Fruit fly (Drosophila melanogaster) whole organism, embryonic: Measurements from ENCODE around the gene CG10194.
A peak's percentile ranks its signal among the peaks of the same experiment; 100 is the strongest.

ENCODE experiments used
- Ada2b ChIP-seq: fragments of 200-800 bp; sonication (Bioruptor generic); IDR thresholded peaks from 2 replicates; pipeline ENCODE4 v1.3.6; 2022; ENCODE audit warnings: missing biosample characterization, missing genetic modification characterization
- Atf-2 ChIP-seq: fragments of 200-800 bp; sonication (Bioruptor generic); optimal IDR thresholded peaks from 2 replicates; lab custom pipeline; 2016; ENCODE audit warnings: missing biosample characterization, missing genetic modification characterization
- Blimp-1 ChIP-seq: fragments of 200-800 bp; sonication (Bioruptor generic); optimal IDR thresholded peaks from 3 replicates; lab custom pipeline; 2018; ENCODE audit warnings: missing biosample characterization, missing genetic modification characterization, mild to moderate bottlenecking, moderate library complexity, missing genetic modification reagents
- CG11456 ChIP-seq: fragments of 200-800 bp; sonication (Bioruptor generic); IDR thresholded peaks from 3 replicates; pipeline ENCODE4 v1.3.6; 2022; ENCODE audit warnings: missing biosample characterization, missing genetic modification characterization
- CG12299 ChIP-seq: fragments of 200-800 bp; sonication (Bioruptor generic); optimal IDR thresholded peaks from 2 replicates; lab custom pipeline; 2018; ENCODE audit warnings: missing biosample characterization, mild to moderate bottlenecking, missing genetic modification characterization
- CG12391 ChIP-seq: fragments of 200-800 bp; sonication (Bioruptor generic); optimal IDR thresholded peaks from 3 replicates; lab custom pipeline; 2018; ENCODE audit warnings: missing biosample characterization, mild to moderate bottlenecking, missing genetic modification characterization, moderate library complexity
- CG13624 ChIP-seq: fragments of 200-800 bp; sonication (Bioruptor generic); optimal IDR thresholded peaks from 2 replicates; lab custom pipeline; 2016; ENCODE audit warnings: missing biosample characterization, missing genetic modification characterization
- CG15514 ChIP-seq: fragments of 200-800 bp; sonication (Bioruptor generic); optimal IDR thresholded peaks from 3 replicates; lab custom pipeline; 2017; ENCODE audit warnings: missing biosample characterization, missing genetic modification characterization, mild to moderate bottlenecking, moderate library complexity, missing genetic modification reagents
- CG17829 ChIP-seq: fragments of 200-800 bp; optimal IDR thresholded peaks from 2 replicates; lab custom pipeline; 2019; ENCODE audit warnings: missing biosample characterization, mild to moderate bottlenecking, missing genetic modification characterization, moderate library complexity
- CG18011 ChIP-seq: fragments of 200-800 bp; sonication (Bioruptor generic); optimal IDR thresholded peaks from 2 replicates; lab custom pipeline; 2017; ENCODE audit warnings: missing biosample characterization, missing genetic modification characterization, mild to moderate bottlenecking, moderate library complexity, missing genotype
- CG30020 ChIP-seq: fragments of 200-800 bp; optimal IDR thresholded peaks from 2 replicates; lab custom pipeline; 2019; ENCODE audit warnings: missing biosample characterization, mild to moderate bottlenecking, missing genetic modification characterization, moderate library complexity
- CG30431 ChIP-seq: fragments of 200-800 bp; sonication (Bioruptor generic); optimal IDR thresholded peaks from 2 replicates; lab custom pipeline; 2017; ENCODE audit warnings: missing biosample characterization, missing genetic modification characterization
- CG3407 ChIP-seq: fragments of 200-800 bp; sonication (Bioruptor generic); optimal IDR thresholded peaks from 2 replicates; lab custom pipeline; 2018; ENCODE audit warnings: missing biosample characterization, mild to moderate bottlenecking, missing genetic modification characterization
- CG7372 ChIP-seq: fragments of 200-800 bp; sonication (Bioruptor generic); IDR thresholded peaks from 2 replicates; pipeline ENCODE4 v1.3.6; 2022; ENCODE audit warnings: missing biosample characterization, missing genetic modification characterization
- CG7928 ChIP-seq: fragments of 200-800 bp; sonication (Bioruptor generic); optimal IDR thresholded peaks from 2 replicates; lab custom pipeline; 2017; ENCODE audit warnings: missing biosample characterization, mild to moderate bottlenecking, missing genetic modification characterization
- CG8388 ChIP-seq: fragments of 200-800 bp; sonication (Bioruptor generic); optimal IDR thresholded peaks from 2 replicates; lab custom pipeline; 2019; ENCODE audit warnings: missing biosample characterization, mild to moderate bottlenecking, missing genetic modification characterization, moderate library complexity
- CG9932 ChIP-seq: fragments of 200-800 bp; sonication (Bioruptor generic); IDR thresholded peaks from 2 replicates; pipeline ENCODE4 v1.3.6; 2022; ENCODE audit warnings: missing biosample characterization, missing genetic modification characterization
- CHES-1-like ChIP-seq: fragments of 200-800 bp; sonication (Bioruptor generic); optimal IDR thresholded peaks from 2 replicates; lab custom pipeline; 2016; ENCODE audit warnings: missing biosample characterization, missing genetic modification characterization
- Dad ChIP-seq: fragments of 200-800 bp; sonication (Bioruptor generic); optimal IDR thresholded peaks from 3 replicates; lab custom pipeline; 2016; ENCODE audit warnings: missing biosample characterization, missing genetic modification characterization
- Nf-YC ChIP-seq: fragments of 200-800 bp; optimal IDR thresholded peaks from 3 replicates; lab custom pipeline; 2019; ENCODE audit warnings: missing biosample characterization, mild to moderate bottlenecking, missing genetic modification characterization, moderate library complexity
- Optix ChIP-seq: fragments of 200-800 bp; sonication (Bioruptor generic); IDR thresholded peaks from 3 replicates; pipeline ENCODE4 v1.3.6; 2022; ENCODE audit warnings: missing biosample characterization, missing genetic modification characterization
- Usf ChIP-seq: fragments of 200-800 bp; sonication (Bioruptor generic); optimal IDR thresholded peaks from 2 replicates; lab custom pipeline; 2017; ENCODE audit warnings: missing genotype, missing biosample characterization, missing genetic modification characterization
- Xrp1 ChIP-seq: fragments of 200-800 bp; sonication (Bioruptor generic); IDR thresholded peaks from 2 replicates; pipeline ENCODE4 v1.3.6; 2022; ENCODE audit warnings: missing biosample characterization, missing genetic modification characterization
- amos ChIP-seq: fragments of 200-800 bp; sonication (Bioruptor generic); IDR thresholded peaks from 2 replicates; pipeline ENCODE4 v1.3.6; 2022; ENCODE audit warnings: missing biosample characterization, missing genetic modification characterization; ENCODE audit not compliant: partially characterized antibody
- cas ChIP-seq: fragments of 200-800 bp; sonication (Bioruptor generic); IDR thresholded peaks from 2 replicates; pipeline ENCODE4 v1.3.6; 2022; ENCODE audit warnings: missing biosample characterization, missing genetic modification characterization
- cato ChIP-seq: fragments of 200-800 bp; sonication (Bioruptor generic); optimal IDR thresholded peaks from 2 replicates; lab custom pipeline; 2016; ENCODE audit warnings: missing biosample characterization, missing genetic modification characterization, borderline replicate concordance
- chinmo ChIP-seq: fragments of 200-800 bp; sonication (Bioruptor generic); IDR thresholded peaks from 4 replicates; pipeline ENCODE4 v1.3.6; 2022; ENCODE audit warnings: missing biosample characterization, missing genetic modification characterization; ENCODE audit not compliant: partially characterized antibody
- dan ChIP-seq: fragments of 200-800 bp; sonication (Bioruptor generic); IDR thresholded peaks from 2 replicates; pipeline ENCODE4 v1.3.6; 2022; ENCODE audit warnings: missing biosample characterization, missing genetic modification characterization
- dati ChIP-seq: fragments of 200-800 bp; sonication (Bioruptor generic); IDR thresholded peaks from 2 replicates; pipeline ENCODE4 v1.3.6; 2022; ENCODE audit warnings: missing biosample characterization, missing genetic modification characterization
- ems ChIP-seq: fragments of 200-800 bp; sonication (Bioruptor generic); optimal IDR thresholded peaks from 3 replicates; lab custom pipeline; 2016; ENCODE audit warnings: missing biosample characterization, missing genetic modification characterization
- esg ChIP-seq: fragments of 200-800 bp; sonication (Bioruptor generic); conservative IDR thresholded peaks from 2 replicates; pipeline ENCODE4 v1.3.6; 2022; ENCODE audit warnings: missing biosample characterization, missing genetic modification characterization
- ewg ChIP-seq: fragments of 200-800 bp; sonication (Bioruptor generic); optimal IDR thresholded peaks from 3 replicates; lab custom pipeline; 2017; ENCODE audit warnings: mild to moderate bottlenecking, missing biosample characterization, missing genetic modification reagents, missing genetic modification characterization
- fd64A ChIP-seq: fragments of 200-800 bp; sonication (Bioruptor generic); optimal IDR thresholded peaks from 3 replicates; lab custom pipeline; 2018; ENCODE audit warnings: missing biosample characterization, mild to moderate bottlenecking, missing genetic modification characterization
- gce ChIP-seq: fragments of 200-800 bp; sonication (Bioruptor generic); IDR thresholded peaks from 3 replicates; pipeline ENCODE4 v1.3.6; 2022; ENCODE audit warnings: missing biosample characterization, missing genetic modification characterization
- gro ChIP-seq: fragments of 200-800 bp; sonication (Bioruptor generic); optimal IDR thresholded peaks from 2 replicates; lab custom pipeline; 2016; ENCODE audit warnings: missing biosample characterization, missing genetic modification characterization
- lab ChIP-seq: fragments of 200-800 bp; sonication (Bioruptor generic); optimal IDR thresholded peaks from 3 replicates; lab custom pipeline; 2017; ENCODE audit warnings: missing biosample characterization, missing genetic modification characterization, mild to moderate bottlenecking, moderate library complexity, missing genetic modification reagents
- lov ChIP-seq, 2 experiments: fragments of 200-800 bp in 1 of 2; fragments of >200 bp in 1 of 2; sonication (Bioruptor generic) in 1 of 2; IDR thresholded peaks in 1 of 2; optimal IDR thresholded peaks in 1 of 2; 2 replicates in 1 of 2; 3 replicates in 1 of 2; pipeline versions ENCODE4 v1.3.6 to Lab custom; 2017 to 2022; ENCODE audit warnings: missing biosample characterization in 1 of 2, missing genetic modification characterization in 1 of 2
- maf-S ChIP-seq: fragments of 200-800 bp; sonication (Bioruptor generic); optimal IDR thresholded peaks from 2 replicates; lab custom pipeline; 2016; ENCODE audit warnings: missing biosample characterization, missing genetic modification characterization
- pan ChIP-seq, 4 experiments: fragments of >200 bp in 3 of 4; fragments of 200-800 bp in 1 of 4; sonication (Bioruptor generic) in 1 of 4; optimal IDR thresholded peaks in 3 of 4; IDR thresholded peaks in 1 of 4; 2 replicates each; pipeline versions ENCODE4 v1.3.6 to Lab custom; 2017 to 2022; ENCODE audit warnings: missing biosample characterization in 2 of 4, missing genetic modification characterization in 2 of 4, mixed read lengths in 1 of 4
- phol ChIP-seq: fragments of 200-800 bp; sonication (Bioruptor generic); optimal IDR thresholded peaks from 3 replicates; lab custom pipeline; 2018; ENCODE audit warnings: missing biosample characterization, mild to moderate bottlenecking, missing genetic modification characterization, moderate library complexity
- sd ChIP-seq: fragments of 200-800 bp; sonication (Bioruptor generic); optimal IDR thresholded peaks from 3 replicates; lab custom pipeline; 2018; ENCODE audit warnings: missing biosample characterization, mild to moderate bottlenecking, missing genetic modification characterization, moderate library complexity
- slou ChIP-seq: fragments of 200-800 bp; sonication (Bioruptor generic); optimal IDR thresholded peaks from 3 replicates; lab custom pipeline; 2016; ENCODE audit warnings: missing biosample characterization, missing genetic modification characterization
- sr ChIP-seq: fragments of 200-800 bp; sonication (Bioruptor generic); IDR thresholded peaks from 3 replicates; pipeline ENCODE4 v1.3.6; 2022; ENCODE audit warnings: missing biosample characterization, missing genetic modification characterization
- stc ChIP-seq: fragments of 200-800 bp; sonication (Bioruptor generic); IDR thresholded peaks from 2 replicates; pipeline ENCODE4 v1.3.6; 2022; ENCODE audit warnings: missing biosample characterization, missing genetic modification characterization
- stwl ChIP-seq: fragments of 200-800 bp; sonication (Bioruptor generic); optimal IDR thresholded peaks from 3 replicates; lab custom pipeline; 2018; ENCODE audit warnings: missing biosample characterization, mild to moderate bottlenecking, missing genetic modification characterization, moderate library complexity
- tgo ChIP-seq: fragments of 200-800 bp; sonication (Bioruptor generic); IDR thresholded peaks from 3 replicates; pipeline ENCODE4 v1.3.6; 2022; ENCODE audit warnings: missing biosample characterization, missing genetic modification characterization
- vfl ChIP-seq: fragments of 200-800 bp; sonication (Bioruptor generic); optimal IDR thresholded peaks from 2 replicates; lab custom pipeline; 2016; ENCODE audit warnings: missing biosample characterization, missing genetic modification characterization
- wdn ChIP-seq: fragments of 200-800 bp; sonication (Bioruptor generic); IDR thresholded peaks from 2 replicates; pipeline ENCODE4 v1.3.6; 2022; ENCODE audit warnings: missing biosample characterization, missing genetic modification characterization

The CG10194 gene

dm6 chr2L:19439598-19440230 is 50.2 kb downstream of the CG10194 start (continued):
- TF ChIP-seq wdn (GFP tag; lab: Robert Waterston, UW) = peak; percentile 86
- 0 out of 3 replicates have a peak, but pooled peaks have one; percentile 63 for TF ChIP-seq gce
- peak; percentile 58; the same call in 1 of the 2 replicates for TF ChIP-seq CG7372 (GFP tag; lab: Robert Waterston, UW)
- no peak for TF ChIP-seq pan (optimal IDR thresholded peaks at IDR 0.05; lab: Kevin White, UChicago)
- peak in 1 of 2 experiments; percentile 82 for TF ChIP-seq pan (GFP tag; optimal IDR thresholded peaks at IDR 0.05 in 1 of 2, IDR thresholded peaks at IDR 0.05 in 1 of 2)
- TF ChIP-seq lov (optimal IDR thresholded peaks at IDR 0.05; lab: Kevin White, UChicago) = no peak
- TF ChIP-seq lov (GFP tag; IDR thresholded peaks at IDR 0.05; lab: Robert Waterston, UW) = peak; percentile 33; the same call in 1 of the 3 replicates
- no peak; the same call in 1 of the 2 replicates for TF ChIP-seq dati (GFP tag; lab: Robert Waterston, UW)
- TF ChIP-seq stc (GFP tag; lab: Robert Waterston, UW) = peak; percentile 77
- peak; percentile 94 for TF ChIP-seq Blimp-1 (GFP tag; lab: Kevin White, UChicago)
- TF ChIP-seq CG18011 (GFP tag; lab: Kevin White, UChicago) = peak; percentile 94
- TF ChIP-seq maf-S = peak; percentile 89
- no peak for TF ChIP-seq dan
- 0 out of 4 replicates have a peak, but pooled peaks have one; percentile 73 for TF ChIP-seq chinmo
- peak; percentile 14 for TF ChIP-seq fd64A (GFP tag; lab: Kevin White, UChicago)
- no peak for TF ChIP-seq stwl (tag; lab: Kevin White, UChicago)
- peak; percentile 83 for TF ChIP-seq esg
- TF ChIP-seq ewg (GFP tag; lab: Kevin White, UChicago) = peak; percentile 78
- peak; percentile 16 for TF ChIP-seq CG30020 (tag; lab: Kevin White, UChicago)
- peak; percentile 73 for TF ChIP-seq CHES-1-like (GFP tag; lab: Kevin White, UChicago)
- peak; percentile 44 for TF ChIP-seq Atf-2
- TF ChIP-seq Xrp1 (GFP tag; lab: Robert Waterston, UW) = peak; percentile 80
- peak; percentile 24 for TF ChIP-seq CG7928 (GFP tag; lab: Kevin White, UChicago)
- TF ChIP-seq CG11456 (GFP tag; lab: Robert Waterston, UW) = peak; percentile 71; the same call in 1 of the 3 replicates
- peak; percentile 78 for TF ChIP-seq Optix (GFP tag; lab: Robert Waterston, UW)
- TF ChIP-seq CG12299 = peak; percentile 81
- peak; percentile 89 for TF ChIP-seq sd (tag; lab: Kevin White, UChicago)
- peak; percentile 51 for TF ChIP-seq Dad (GFP tag; lab: Kevin White, UChicago)
- TF ChIP-seq sr (GFP tag; lab: Robert Waterston, UW) = no peak
- peak; percentile 49 for TF ChIP-seq ems
- peak; percentile 32 for TF ChIP-seq cato (GFP tag; lab: Kevin White, UChicago)
- peak; percentile 44 for TF ChIP-seq vfl (GFP tag; lab: Kevin White, UChicago)
- peak; percentile 80 for TF ChIP-seq CG13624 (GFP tag; lab: Kevin White, UChicago)
- peak; percentile 72 for TF ChIP-seq Usf (GFP tag; lab: Kevin White, UChicago)
- TF ChIP-seq phol (tag; lab: Kevin White, UChicago) = peak; percentile 74
- TF ChIP-seq CG3407 = peak; percentile 61
- peak; percentile 63 for TF ChIP-seq CG9932
- TF ChIP-seq gro (GFP tag; lab: Kevin White, UChicago) = peak; percentile 23
- TF ChIP-seq tgo (GFP tag; lab: Robert Waterston, UW) = peak; percentile 74
- peak; percentile 87 for TF ChIP-seq lab (GFP tag; lab: Kevin White, UChicago)
- peak; percentile 62 for TF ChIP-seq CG15514
- TF ChIP-seq slou (GFP tag; lab: Kevin White, UChicago) = no peak
- no peak for TF ChIP-seq amos (GFP tag; lab: Robert Waterston, UW)
- peak; percentile 87 for TF ChIP-seq CG8388 (GFP tag; lab: Kevin White, UChicago)
- TF ChIP-seq CG30431 (GFP tag; lab: Kevin White, UChicago) = peak; percentile 48
- TF ChIP-seq cas (GFP tag; lab: Robert Waterston, UW) = no peak
- peak; percentile 94 for TF ChIP-seq Ada2b (GFP tag; lab: Robert Waterston, UW)
- peak; percentile 8 for TF ChIP-seq Nf-YC
- peak; percentile 67 for TF ChIP-seq CG17829 (tag; lab: Kevin White, UChicago)
- TF ChIP-seq CG12391 = peak; percentile 78
